Worm (Caenorhabditis elegans) whole organism, late embryonic: ENCODE measurements around the gene exos-4.1.

ENCODE experiments used
- C08G9.2 ChIP-seq: sonication (generic microtip); optimal IDR thresholded peaks from 2 replicates; lab custom pipeline; 2016; ENCODE audit warnings: mild to moderate bottlenecking, missing genetic modification characterization, moderate library complexity, missing compliant biosample characterization
- C38D4.7 ChIP-seq: fragments of 200-800 bp; sonication (Bioruptor generic); optimal IDR thresholded peaks from 2 replicates; lab custom pipeline; 2018; ENCODE audit warnings: mild to moderate bottlenecking, missing genetic modification characterization, moderate library complexity, missing compliant biosample characterization
- ceh-14 ChIP-seq: sonication (generic microtip); optimal IDR thresholded peaks from 2 replicates; lab custom pipeline; 2016; ENCODE audit warnings: missing genotype, missing genetic modification characterization, missing compliant biosample characterization
- ceh-22 ChIP-seq: sonication (generic microtip); optimal IDR thresholded peaks from 2 replicates; lab custom pipeline; 2017; ENCODE audit warnings: missing biosample characterization, missing genetic modification characterization
- ceh-30 ChIP-seq: fragments of 150-350 bp; optimal IDR thresholded peaks from 2 replicates; lab custom pipeline; 2014; ENCODE audit warnings: missing biosample characterization, missing genetic modification characterization
- ceh-34 ChIP-seq: sonication (generic microtip); optimal IDR thresholded peaks from 2 replicates; lab custom pipeline; 2016; ENCODE audit warnings: mild to moderate bottlenecking, missing genetic modification characterization, missing compliant biosample characterization
- ceh-48 ChIP-seq: sonication (generic microtip); optimal IDR thresholded peaks from 2 replicates; lab custom pipeline; 2016; ENCODE audit warnings: missing genetic modification characterization, inconsistent platforms, missing compliant biosample characterization
- ceh-6 ChIP-seq: fragments of 200-800 bp; sonication (Bioruptor generic); optimal IDR thresholded peaks from 2 replicates; lab custom pipeline; 2018; ENCODE audit warnings: mild to moderate bottlenecking, missing genetic modification characterization, missing compliant biosample characterization
- ceh-9 ChIP-seq: sonication (generic microtip); optimal IDR thresholded peaks from 2 replicates; lab custom pipeline; 2016; ENCODE audit warnings: mild to moderate bottlenecking, missing genetic modification characterization, inconsistent platforms, missing compliant biosample characterization
- che-1 ChIP-seq: sonication (generic microtip); optimal IDR thresholded peaks from 2 replicates; lab custom pipeline; 2016; ENCODE audit warnings: mild to moderate bottlenecking, missing genetic modification characterization, missing compliant biosample characterization
- dve-1 ChIP-seq: sonication (generic microtip); optimal IDR thresholded peaks from 2 replicates; lab custom pipeline; 2017; ENCODE audit warnings: antibody characterized with exemption, mild to moderate bottlenecking, missing genetic modification characterization, missing compliant biosample characterization
- elt-2 ChIP-seq: sonication (generic microtip); optimal IDR thresholded peaks from 2 replicates; lab custom pipeline; 2016; ENCODE audit warnings: missing genetic modification reagents, missing genetic modification characterization, missing compliant biosample characterization
- ets-4 ChIP-seq: sonication (generic microtip); optimal IDR thresholded peaks from 2 replicates; lab custom pipeline; 2016; ENCODE audit warnings: missing genetic modification characterization, missing compliant biosample characterization
- eyg-1 ChIP-seq: sonication (generic microtip); optimal IDR thresholded peaks from 2 replicates; lab custom pipeline; 2016; ENCODE audit warnings: missing genotype, missing genetic modification characterization, missing compliant biosample characterization
- fkh-10 ChIP-seq: fragments of 150-350 bp; optimal IDR thresholded peaks from 2 replicates; lab custom pipeline; 2014; ENCODE audit warnings: missing biosample characterization, missing genetic modification reagents, missing genetic modification characterization
- gmeb-2 ChIP-seq: sonication (generic microtip); optimal IDR thresholded peaks from 2 replicates; lab custom pipeline; 2016; ENCODE audit warnings: missing genetic modification characterization, inconsistent platforms, missing compliant biosample characterization
- hlh-15 ChIP-seq: sonication (generic microtip); optimal IDR thresholded peaks from 2 replicates; lab custom pipeline; 2016; ENCODE audit warnings: missing genetic modification characterization, missing compliant biosample characterization
- hlh-30 ChIP-seq: sonication (generic microtip); optimal IDR thresholded peaks from 2 replicates; lab custom pipeline; 2017; ENCODE audit warnings: antibody characterized with exemption, missing genetic modification characterization, missing compliant biosample characterization; ENCODE audit not compliant: insufficient read depth
- hlh-6 ChIP-seq: sonication (generic microtip); optimal IDR thresholded peaks from 2 replicates; lab custom pipeline; 2016; ENCODE audit warnings: missing genotype, missing genetic modification characterization, missing compliant biosample characterization
- lim-6 ChIP-seq: sonication (generic microtip); optimal IDR thresholded peaks from 2 replicates; lab custom pipeline; 2016; ENCODE audit warnings: missing genetic modification characterization, missing compliant biosample characterization
- madf-2 ChIP-seq: sonication (generic microtip); optimal IDR thresholded peaks from 2 replicates; lab custom pipeline; 2017; ENCODE audit warnings: missing genetic modification characterization, missing compliant biosample characterization
- nfya-1 ChIP-seq: sonication (generic microtip); optimal IDR thresholded peaks from 2 replicates; lab custom pipeline; 2017; ENCODE audit warnings: missing genetic modification characterization, mild to moderate bottlenecking, missing compliant biosample characterization, antibody characterized with exemption, moderate library complexity
- pax-1 ChIP-seq: fragments of 150-350 bp; optimal IDR thresholded peaks from 2 replicates; lab custom pipeline; 2014; ENCODE audit warnings: missing biosample characterization, missing genetic modification characterization
- pros-1 ChIP-seq: fragments of 150-350 bp; optimal IDR thresholded peaks from 2 replicates; lab custom pipeline; 2014; ENCODE audit warnings: missing biosample characterization, missing genetic modification reagents, missing genetic modification characterization
- rnt-1 ChIP-seq: sonication (generic microtip); optimal IDR thresholded peaks from 2 replicates; lab custom pipeline; 2016; ENCODE audit warnings: missing genetic modification characterization, missing compliant biosample characterization
- sdc-2 ChIP-seq: sonication (generic microtip); optimal IDR thresholded peaks from 2 replicates; lab custom pipeline; 2016; ENCODE audit warnings: missing genotype, missing genetic modification characterization, missing compliant biosample characterization
- sox-4 ChIP-seq: sonication (generic microtip); optimal IDR thresholded peaks from 2 replicates; lab custom pipeline; 2017; ENCODE audit warnings: mild to moderate bottlenecking, missing genetic modification characterization, inconsistent platforms, missing compliant biosample characterization
- unc-3 ChIP-seq, 2 experiments: fragments of 200-800 bp in 1 of 2; sonication (Bioruptor generic) in 1 of 2; sonication (generic microtip) in 1 of 2; conservative IDR thresholded peaks in 1 of 2; optimal IDR thresholded peaks in 1 of 2; 2 replicates each; pipeline versions ENCODE4 v1.3.6 to Lab custom; 2016 to 2022; ENCODE audit warnings: missing compliant biosample characterization in 2 of 2, missing genetic modification characterization in 2 of 2, missing genetic modification reagents in 1 of 2
- unc-42 ChIP-seq: sonication (generic microtip); optimal IDR thresholded peaks from 2 replicates; lab custom pipeline; 2016; ENCODE audit warnings: missing genotype, missing genetic modification characterization, missing compliant biosample characterization

The exos-4.1 gene

DNA sequence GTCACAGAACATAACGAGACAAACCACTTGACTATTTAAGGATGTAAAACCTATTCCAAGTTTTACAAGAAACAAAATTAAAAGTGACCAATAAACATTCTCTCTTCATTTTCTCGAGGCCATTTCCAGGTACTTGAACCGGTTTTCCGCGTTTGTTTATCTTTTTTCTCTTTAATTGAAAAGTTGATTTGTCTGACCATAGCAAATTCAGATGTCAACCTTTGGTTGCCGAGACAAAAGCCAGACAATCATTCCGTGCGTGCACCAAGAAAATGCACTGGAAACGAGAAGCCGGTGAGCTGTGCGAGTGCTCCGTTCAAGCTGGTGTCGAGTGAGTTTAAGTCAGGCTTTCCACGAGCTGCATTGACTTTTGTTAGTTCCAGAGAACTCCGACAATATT, 16.7 kb upstream of the exos-4.1 start:
- TF ChIP-seq che-1 (tag; lab: Kevin White, UChicago) (no peak), ceh-34 (tag; lab: Kevin White, UChicago) (no peak), sox-4 (tag; lab: Kevin White, UChicago) (no peak), pax-1 (tag; lab: Kevin White, UChicago) (no peak), madf-2 (tag; lab: Kevin White, UChicago) (no peak), C38D4.7 (GFP tag; lab: Kevin White, UChicago) (no peak), hlh-15 (no peak), ceh-6 (GFP tag; lab: Kevin White, UChicago) (no peak), gmeb-2 (tag; lab: Kevin White, UChicago) (no peak), hlh-30 (no peak), sdc-2 (tag; lab: Kevin White, UChicago) (no peak), fkh-10 (no peak), C08G9.2 (tag; lab: Kevin White, UChicago) (no peak), pros-1 (no peak)

DNA sequence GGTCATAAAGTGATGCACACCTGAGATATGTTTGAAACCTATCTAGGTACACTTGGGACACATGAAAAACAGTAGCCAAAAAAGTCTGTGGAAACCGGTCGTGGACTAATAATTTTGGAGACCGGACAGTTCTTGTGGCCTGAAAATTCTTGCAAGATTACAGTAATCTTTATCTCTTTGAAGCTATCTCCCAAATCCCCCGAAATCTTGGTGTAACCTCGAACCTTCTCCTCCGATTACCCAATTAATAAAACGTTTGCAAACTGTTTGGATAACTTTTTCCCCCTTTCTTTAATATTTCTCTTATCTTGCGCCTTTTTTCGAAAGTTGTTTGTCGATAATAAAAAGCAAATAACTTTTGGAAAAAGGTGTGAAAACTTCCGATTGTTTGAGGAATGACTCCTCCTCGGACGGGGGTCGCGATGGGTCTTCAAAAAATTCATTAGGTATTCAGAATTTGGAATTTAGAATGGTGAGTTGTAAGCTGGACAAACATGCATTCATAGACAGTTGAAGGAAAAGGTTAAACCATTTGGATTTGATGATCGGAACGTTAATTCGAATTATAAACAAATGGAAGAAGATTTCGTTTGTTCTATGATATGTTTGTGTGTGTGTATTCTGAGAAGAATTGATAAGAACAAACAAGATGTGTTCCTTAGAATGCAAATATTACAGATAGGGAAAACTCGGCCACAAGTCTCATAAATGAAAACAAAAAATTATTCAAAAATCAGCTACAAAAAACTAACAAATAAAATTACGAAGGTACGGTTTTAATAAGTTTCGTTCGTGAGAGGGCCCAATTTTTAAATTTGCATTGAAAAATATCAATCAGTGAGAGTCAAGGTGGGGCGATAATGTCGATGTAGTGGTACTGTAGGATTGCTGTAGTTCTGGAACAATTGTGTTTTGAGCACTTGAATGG, 15.7 kb upstream of the exos-4.1 start:
- TF ChIP-seq ceh-9 (tag; lab: Kevin White, UChicago) (no peak), nfya-1 (tag; lab: Kevin White, UChicago) (no peak), lim-6 (tag; lab: Kevin White, UChicago) (no peak)

DNA sequence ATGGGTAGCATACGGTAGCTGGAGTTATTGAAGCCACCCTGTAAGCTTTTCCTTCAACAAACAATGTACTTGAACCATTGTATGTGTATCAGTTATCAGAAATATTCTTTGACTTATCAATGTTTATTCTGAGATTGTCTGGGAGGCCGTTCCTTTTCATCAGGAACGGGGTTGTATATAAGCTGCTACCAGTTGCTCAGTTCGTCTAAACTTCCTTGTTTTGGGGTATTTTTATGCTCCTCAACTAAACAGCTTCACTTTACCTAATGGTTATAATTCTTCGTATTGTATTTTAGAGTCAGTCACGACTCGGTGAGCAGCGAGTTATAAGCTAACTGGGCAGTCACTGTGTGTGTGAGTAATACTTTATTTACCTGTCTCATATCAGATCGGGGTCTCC, 13.1 kb upstream of the exos-4.1 start:
- TF ChIP-seq ceh-30 (tag; lab: Kevin White, UChicago): no peak
- no peak for TF ChIP-seq unc-42 (tag; lab: Kevin White, UChicago)
- TF ChIP-seq che-1 (tag; lab: Kevin White, UChicago): no peak
- no peak for TF ChIP-seq lim-6 (tag; lab: Kevin White, UChicago)
- no peak for TF ChIP-seq ceh-48 (tag; lab: Kevin White, UChicago)
- no peak for TF ChIP-seq fkh-10
- TF ChIP-seq unc-3 (GFP tag; conservative IDR thresholded peaks at IDR 0.05; lab: Robert Waterston, UW): no peak
- no peak for TF ChIP-seq unc-3 (tag; optimal IDR thresholded peaks at IDR 0.05; lab: Kevin White, UChicago)
- TF ChIP-seq ceh-14 (tag; lab: Kevin White, UChicago): no peak
- no peak for TF ChIP-seq nfya-1 (tag; lab: Kevin White, UChicago)

DNA sequence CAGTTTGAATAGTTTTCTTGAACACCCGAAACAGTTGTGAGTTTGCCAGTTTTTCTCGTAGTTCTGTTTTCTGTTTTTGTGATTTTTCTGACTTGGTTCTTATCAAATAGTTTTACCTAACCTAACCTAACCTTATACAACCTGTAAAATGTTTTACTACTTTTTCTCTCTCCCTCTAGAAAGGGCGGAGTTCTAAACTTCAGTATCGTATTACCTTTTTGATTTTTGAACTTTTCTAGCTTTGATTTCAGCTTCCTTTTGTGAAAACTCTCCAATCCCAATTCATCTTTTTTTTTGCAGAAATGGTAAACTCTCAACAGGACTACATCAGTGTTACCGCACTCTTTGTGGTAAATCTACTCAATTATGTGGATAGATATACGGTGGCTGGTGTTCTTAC, 12.1 kb upstream of the exos-4.1 start, which contains the start of gene spin-2:
TSS of gene spin-2 (plus strand) at position 301 of the 400 bp plus-strand sequence.
- TF ChIP-seq rnt-1: no peak
- no peak for TF ChIP-seq eyg-1 (tag; lab: Kevin White, UChicago)
- no peak for TF ChIP-seq ets-4 (tag; lab: Kevin White, UChicago)
- TF ChIP-seq ceh-22 (tag; lab: Kevin White, UChicago): no peak
- TF ChIP-seq madf-2 (tag; lab: Kevin White, UChicago): no peak
- TF ChIP-seq dve-1: no peak
- no peak for TF ChIP-seq ceh-6 (GFP tag; lab: Kevin White, UChicago)
- TF ChIP-seq elt-2: no peak
- TF ChIP-seq, all 69 proteins: peak for 0

DNA sequence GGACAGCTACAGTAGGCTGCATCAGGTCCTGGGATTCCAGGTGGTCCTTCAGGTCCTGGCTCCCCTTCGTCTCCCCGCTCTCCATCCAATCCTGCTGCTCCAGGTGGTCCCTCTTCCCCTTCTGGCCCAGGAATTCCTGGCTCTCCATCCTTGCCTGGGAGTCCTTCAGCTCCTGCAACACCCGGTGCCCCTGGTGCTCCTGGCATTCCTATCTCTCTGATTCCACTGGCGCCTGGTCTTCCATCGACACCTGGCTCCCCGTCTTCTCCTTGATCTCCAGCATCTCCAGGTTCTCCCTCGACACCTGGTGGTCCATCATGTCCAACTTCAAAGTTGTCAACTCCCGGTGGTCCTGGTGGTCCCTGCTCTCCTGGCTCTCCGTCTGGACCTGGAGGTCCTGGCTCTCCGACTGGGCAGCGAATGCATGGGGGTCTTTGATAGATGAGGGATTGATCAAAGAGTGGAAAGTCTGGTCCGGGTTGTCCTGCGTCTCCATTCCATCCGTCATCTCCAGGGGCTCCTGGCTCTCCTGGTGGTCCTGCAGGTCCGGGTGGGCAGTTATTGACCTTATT, 9.0 kb upstream of the exos-4.1 start:
- TF ChIP-seq C08G9.2 (tag; lab: Kevin White, UChicago) (peak; percentile 35), ceh-30 (tag; lab: Kevin White, UChicago) (no peak), hlh-6 (tag; lab: Kevin White, UChicago) (peak; percentile 21)
